Worm (Caenorhabditis elegans) whole organism, midembryonic: Measurements from ENCODE around the gene F54F2.7.

Source experiments
- T22C8.4 ChIP-seq: fragments of 200-800 bp; sonication (Bioruptor generic); IDR thresholded peaks from 2 replicates; pipeline ENCODE4 v1.3.6; 2022; ENCODE audit warnings: missing genetic modification characterization, missing compliant biosample characterization
- cog-1 ChIP-seq: sonication (generic microtip); optimal IDR thresholded peaks from 2 replicates; lab custom pipeline; 2016; ENCODE audit warnings: missing genetic modification characterization, missing compliant biosample characterization
- flt-1 ChIP-seq: fragments of 200-800 bp; sonication (Bioruptor generic); IDR thresholded peaks from 2 replicates; pipeline ENCODE4 v1.3.6; 2022; ENCODE audit warnings: missing genetic modification characterization, missing compliant biosample characterization
- klf-2 ChIP-seq: fragments of 200-800 bp; sonication (Bioruptor generic); conservative IDR thresholded peaks from 2 replicates; pipeline ENCODE4 v1.3.6; 2022; ENCODE audit warnings: missing genetic modification reagents, missing genetic modification characterization, missing compliant biosample characterization
- med-1 ChIP-seq: sonication (generic microtip); optimal IDR thresholded peaks from 2 replicates; lab custom pipeline; 2017; ENCODE audit warnings: missing genetic modification characterization, mild to moderate bottlenecking, missing compliant biosample characterization, antibody characterized with exemption, missing genetic modification reagents; ENCODE audit not compliant: insufficient read depth
- ref-1 ChIP-seq: fragments of 200-800 bp; sonication (Bioruptor generic); conservative IDR thresholded peaks from 2 replicates; pipeline ENCODE4 v1.3.6; 2022; ENCODE audit warnings: missing genetic modification reagents, missing genetic modification characterization, missing compliant biosample characterization
- tab-1 ChIP-seq: fragments of 200-800 bp; sonication (Bioruptor generic); IDR thresholded peaks from 2 replicates; pipeline ENCODE4 v1.3.6; 2022; ENCODE audit warnings: missing genetic modification characterization, missing compliant biosample characterization
- ztf-23 ChIP-seq: fragments of 200-800 bp; sonication (Bioruptor generic); IDR thresholded peaks from 2 replicates; pipeline ENCODE4 v1.3.6; 2022; ENCODE audit warnings: missing genetic modification reagents, missing genetic modification characterization, missing compliant biosample characterization
- ztf-29 ChIP-seq: fragments of 200-800 bp; sonication (Bioruptor generic); IDR thresholded peaks from 2 replicates; pipeline ENCODE4 v1.3.6; 2022; ENCODE audit warnings: missing genetic modification reagents, missing genetic modification characterization, missing compliant biosample characterization

F54F2.7 gene

ce11 chrIII:8807246-8807645 lies at the start of gene F54F2.7:
F54F2.7 (minus strand) TSS chrIII:8807346.
- no peak for TF ChIP-seq flt-1 (GFP tag; lab: Robert Waterston, UW)

- no peak for TF ChIP-seq ztf-23 (GFP tag; lab: Robert Waterston, UW)
- no peak for TF ChIP-seq ztf-29 (GFP tag; lab: Robert Waterston, UW)
- TF ChIP-seq tab-1 (GFP tag; lab: Robert Waterston, UW), result no peak
- TF ChIP-seq ref-1 (GFP tag; lab: Robert Waterston, UW), result no peak
- TF ChIP-seq T22C8.4 (GFP tag; lab: Robert Waterston, UW), result no peak
- TF ChIP-seq cog-1 (tag; lab: Kevin White, UChicago), result no peak
- no peak for TF ChIP-seq med-1
- TF ChIP-seq klf-2 (GFP tag; lab: Robert Waterston, UW), result no peak
- no peak for TF ChIP-seq flt-1 (GFP tag; lab: Robert Waterston, UW)
These were observed 44.8 kb upstream of the F54F2.7 start, which contains the start of gene plg-1 for ce11 chrIII:8851961-8852360. plg-1 (plus strand) TSS chrIII:8852261.

- TF ChIP-seq cog-1 (tag; lab: Kevin White, UChicago) (peak; percentile 51), ref-1 (GFP tag; lab: Robert Waterston, UW) (no peak), flt-1 (GFP tag; lab: Robert Waterston, UW) (peak; percentile 27; the same call in 1 of the 2 replicates), ztf-23 (GFP tag; lab: Robert Waterston, UW) (0 out of 2 replicates have a peak, but pooled peaks have one; percentile 59)
These were observed 43.4 kb upstream of the F54F2.7 start, which contains the start of gene F44E2.9 for ce11 chrIII:8850482-8851047. F44E2.9 (minus strand) TSS chrIII:8850532.

- no peak for TF ChIP-seq ztf-29 (GFP tag; lab: Robert Waterston, UW)
- TF ChIP-seq flt-1 (GFP tag; lab: Robert Waterston, UW), result no peak
- TF ChIP-seq ref-1 (GFP tag; lab: Robert Waterston, UW), result no peak
These were observed 42.4 kb upstream of the F54F2.7 start, which contains the start of gene F44E2.8 for ce11 chrIII:8849507-8849906. F44E2.8 (minus strand) TSS chrIII:8849877.

- TF ChIP-seq ztf-29 (GFP tag; lab: Robert Waterston, UW), result no peak
- TF ChIP-seq T22C8.4 (GFP tag; lab: Robert Waterston, UW), result no peak
- TF ChIP-seq flt-1 (GFP tag; lab: Robert Waterston, UW), result no peak
- TF ChIP-seq cog-1 (tag; lab: Kevin White, UChicago), result no peak
- no peak for TF ChIP-seq ref-1 (GFP tag; lab: Robert Waterston, UW)
- TF ChIP-seq klf-2 (GFP tag; lab: Robert Waterston, UW), result no peak
- no peak for TF ChIP-seq ztf-23 (GFP tag; lab: Robert Waterston, UW)
- TF ChIP-seq tab-1 (GFP tag; lab: Robert Waterston, UW), result no peak
- TF ChIP-seq med-1, result no peak
These were observed 41.2 kb upstream of the F54F2.7 start, which contains the start of gene F44E2.7 for ce11 chrIII:8848372-8848771. F44E2.7 (minus strand) TSS chrIII:8848472.

ce11 chrIII:8847722-8848121 lies 40.6 kb upstream of the F54F2.7 start:
- peak; percentile 46; the same call in 1 of the 2 replicates for TF ChIP-seq ztf-29 (GFP tag; lab: Robert Waterston, UW)
- no peak for TF ChIP-seq ztf-23 (GFP tag; lab: Robert Waterston, UW)
- TF ChIP-seq cog-1 (tag; lab: Kevin White, UChicago), result peak; percentile 10

ce11 chrIII:8845114-8845513 lies 38.0 kb upstream of the F54F2.7 start, which contains the start of gene F44E2.6:
F44E2.6 (minus strand) TSS chrIII:8845214.
- TF ChIP-seq ztf-29 (GFP tag; lab: Robert Waterston, UW) (no peak), ref-1 (GFP tag; lab: Robert Waterston, UW) (no peak), med-1 (no peak), tab-1 (GFP tag; lab: Robert Waterston, UW) (no peak)

- no peak for TF ChIP-seq flt-1 (GFP tag; lab: Robert Waterston, UW)
- no peak for TF ChIP-seq klf-2 (GFP tag; lab: Robert Waterston, UW)
- no peak for TF ChIP-seq ztf-29 (GFP tag; lab: Robert Waterston, UW)
- TF ChIP-seq T22C8.4 (GFP tag; lab: Robert Waterston, UW), result no peak
These were observed 37.0 kb upstream of the F54F2.7 start for ce11 chrIII:8844137-8844536.

ce11 chrIII:8839813-8840212 lies 32.7 kb upstream of the F54F2.7 start:
- no peak for TF ChIP-seq med-1
- TF ChIP-seq T22C8.4 (GFP tag; lab: Robert Waterston, UW), result no peak
- no peak for TF ChIP-seq ref-1 (GFP tag; lab: Robert Waterston, UW)
- TF ChIP-seq flt-1 (GFP tag; lab: Robert Waterston, UW), result no peak
- TF ChIP-seq cog-1 (tag; lab: Kevin White, UChicago), result no peak
- TF ChIP-seq ztf-23 (GFP tag; lab: Robert Waterston, UW), result no peak
- no peak for TF ChIP-seq klf-2 (GFP tag; lab: Robert Waterston, UW)
- no peak for TF ChIP-seq ztf-29 (GFP tag; lab: Robert Waterston, UW)
- no peak for TF ChIP-seq tab-1 (GFP tag; lab: Robert Waterston, UW)

ce11 chrIII:8838075-8838474 lies 30.9 kb upstream of the F54F2.7 start, which contains the start of gene F44E2.4:
F44E2.4 (minus strand) TSS chrIII:8838424.
- no peak for TF ChIP-seq ref-1 (GFP tag; lab: Robert Waterston, UW)
- no peak for TF ChIP-seq T22C8.4 (GFP tag; lab: Robert Waterston, UW)
- TF ChIP-seq med-1, result no peak
- TF ChIP-seq tab-1 (GFP tag; lab: Robert Waterston, UW), result no peak
- TF ChIP-seq cog-1 (tag; lab: Kevin White, UChicago), result no peak
- no peak for TF ChIP-seq flt-1 (GFP tag; lab: Robert Waterston, UW)
- no peak for TF ChIP-seq klf-2 (GFP tag; lab: Robert Waterston, UW)
- no peak for TF ChIP-seq ztf-29 (GFP tag; lab: Robert Waterston, UW)
- no peak for TF ChIP-seq ztf-23 (GFP tag; lab: Robert Waterston, UW)
